Worm (Caenorhabditis elegans) whole organism, L4 larva: ENCODE results near the gene fbxa-118.

Experiments
- D1046.2 ChIP-seq: fragments of 200-800 bp; sonication (Bioruptor generic); IDR thresholded peaks from 2 replicates; pipeline ENCODE4 v1.3.6; 2022; ENCODE audit warnings: missing genetic modification characterization, missing compliant biosample characterization
- F49E8.2 ChIP-seq: sonication (generic microtip); optimal IDR thresholded peaks from 2 replicates; lab custom pipeline; 2016; ENCODE audit warnings: missing compliant biosample characterization, mild to moderate bottlenecking, missing genetic modification characterization, borderline replicate concordance
- Y48G9A.11 ChIP-seq: fragments of 200-800 bp; sonication (Bioruptor generic); IDR thresholded peaks from 2 replicates; pipeline ENCODE4 v1.3.6; 2022; ENCODE audit warnings: missing genetic modification reagents, missing genetic modification characterization, missing compliant biosample characterization
- Y5F2A.4 ChIP-seq: fragments of 200-800 bp; sonication (Bioruptor generic); optimal IDR thresholded peaks from 2 replicates; lab custom pipeline; 2018; ENCODE audit warnings: mild to moderate bottlenecking, missing genetic modification characterization, missing compliant biosample characterization
- ama-1 ChIP-seq: fragments of 150-350 bp; optimal IDR thresholded peaks from 2 replicates; lab custom pipeline; 2014; ENCODE audit warnings: inconsistent platforms, mixed read lengths
- ceh-20 ChIP-seq: fragments of 200-800 bp; sonication (Bioruptor generic); IDR thresholded peaks from 2 replicates; pipeline ENCODE4 v1.3.6; 2022; ENCODE audit warnings: missing genetic modification reagents, missing genetic modification characterization, missing compliant biosample characterization
- ceh-28 ChIP-seq: fragments of 150-350 bp; optimal IDR thresholded peaks from 2 replicates; lab custom pipeline; 2014; ENCODE audit warnings: missing biosample characterization, missing genetic modification reagents, missing genetic modification characterization
- ceh-44 ChIP-seq: fragments of 200-800 bp; sonication (Bioruptor generic); IDR thresholded peaks from 2 replicates; pipeline ENCODE4 v1.3.6; 2022; ENCODE audit warnings: missing genetic modification reagents, missing genetic modification characterization, missing compliant biosample characterization
- ceh-62 ChIP-seq: sonication (generic microtip); optimal IDR thresholded peaks from 2 replicates; lab custom pipeline; 2017; ENCODE audit warnings: missing biosample characterization, missing genetic modification characterization
- ceh-82 ChIP-seq: sonication (generic microtip); optimal IDR thresholded peaks from 2 replicates; lab custom pipeline; 2017; ENCODE audit warnings: missing biosample characterization, missing genetic modification characterization
- ces-1 ChIP-seq: fragments of 150-350 bp; sonication (generic microtip); optimal IDR thresholded peaks from 4 replicates; lab custom pipeline; 2014; ENCODE audit warnings: missing biosample characterization, missing genetic modification reagents, missing genetic modification characterization
- cey-2 ChIP-seq: sonication (generic microtip); optimal IDR thresholded peaks from 3 replicates; lab custom pipeline; 2017; ENCODE audit warnings: missing genetic modification characterization, mild to moderate bottlenecking, missing compliant biosample characterization, antibody characterized with exemption, borderline replicate concordance; ENCODE audit not compliant: insufficient read depth
- daf-12 ChIP-seq: fragments of 150-350 bp; optimal IDR thresholded peaks from 2 replicates; lab custom pipeline; 2014; ENCODE audit warnings: missing biosample characterization, missing genetic modification reagents, missing genetic modification characterization
- daf-16 ChIP-seq, 3 experiments: sonication (generic microtip); optimal IDR thresholded peaks; 2 replicates each; lab custom pipeline; 2016 to 2017; ENCODE audit warnings: missing genetic modification characterization in 3 of 3, missing genetic modification reagents in 3 of 3, mild to moderate bottlenecking in 2 of 3, missing compliant biosample characterization in 2 of 3, missing biosample characterization in 1 of 3, moderate library complexity in 1 of 3
- dmd-8 ChIP-seq: fragments of 200-800 bp; sonication (Bioruptor generic); IDR thresholded peaks from 2 replicates; pipeline ENCODE4 v1.3.6; 2022; ENCODE audit warnings: missing genetic modification characterization, missing compliant biosample characterization
- dpl-1 ChIP-seq: fragments of 150-350 bp; optimal IDR thresholded peaks from 2 replicates; lab custom pipeline; 2014; ENCODE audit warnings: missing biosample characterization, missing genetic modification reagents, missing genetic modification characterization
- lim-7 ChIP-seq: fragments of 200-800 bp; sonication (Bioruptor generic); IDR thresholded peaks from 2 replicates; pipeline ENCODE4 v1.3.6; 2022; ENCODE audit warnings: missing genetic modification characterization, missing compliant biosample characterization
- lin-15B ChIP-seq: fragments of 150-350 bp; sonication (generic microtip); optimal IDR thresholded peaks from 3 replicates; lab custom pipeline; 2014; ENCODE audit warnings: missing biosample characterization, missing genetic modification characterization
- lin-38 ChIP-seq: fragments of 200-800 bp; sonication (Bioruptor generic); IDR thresholded peaks from 2 replicates; pipeline ENCODE4 v1.3.6; 2022; ENCODE audit warnings: missing genetic modification reagents, missing genetic modification characterization, missing compliant biosample characterization
- lir-3 ChIP-seq: sonication (generic microtip); optimal IDR thresholded peaks from 2 replicates; lab custom pipeline; 2016; ENCODE audit warnings: mild to moderate bottlenecking, missing genetic modification characterization, missing compliant biosample characterization
- madf-5 ChIP-seq, 2 experiments: fragments of 200-800 bp; sonication (Bioruptor generic); IDR thresholded peaks; 2 replicates each; pipeline ENCODE4 v1.3.6; 2022; ENCODE audit warnings: missing compliant biosample characterization in 2 of 2, missing genetic modification characterization in 2 of 2
- mxl-2 ChIP-seq: fragments of 200-800 bp; sonication (Bioruptor generic); conservative IDR thresholded peaks from 2 replicates; pipeline ENCODE4 v1.3.6; 2022; ENCODE audit warnings: missing genetic modification reagents, missing genetic modification characterization, missing compliant biosample characterization
- mxl-3 ChIP-seq: fragments of 200-800 bp; sonication (Bioruptor generic); optimal IDR thresholded peaks from 2 replicates; lab custom pipeline; 2018; ENCODE audit warnings: mild to moderate bottlenecking, missing genetic modification characterization, missing compliant biosample characterization
- nhr-102 ChIP-seq: sonication (generic microtip); optimal IDR thresholded peaks from 2 replicates; lab custom pipeline; 2016; ENCODE audit warnings: mild to moderate bottlenecking, missing genetic modification characterization, moderate library complexity, missing compliant biosample characterization
- nhr-111 ChIP-seq: fragments of 200-800 bp; sonication (Bioruptor generic); optimal IDR thresholded peaks from 2 replicates; lab custom pipeline; 2018; ENCODE audit warnings: mild to moderate bottlenecking, missing genetic modification characterization, missing compliant biosample characterization
- nhr-237 ChIP-seq: sonication (generic microtip); optimal IDR thresholded peaks from 2 replicates; lab custom pipeline; 2017; ENCODE audit warnings: missing biosample characterization, missing genetic modification characterization
- nhr-25 ChIP-seq: sonication (generic microtip); optimal IDR thresholded peaks from 2 replicates; lab custom pipeline; 2017; ENCODE audit warnings: missing genetic modification characterization, mild to moderate bottlenecking, missing compliant biosample characterization, antibody characterized with exemption, moderate library complexity, borderline replicate concordance; ENCODE audit not compliant: insufficient read depth
- nhr-48 ChIP-seq: sonication (generic microtip); optimal IDR thresholded peaks from 2 replicates; lab custom pipeline; 2016; ENCODE audit warnings: mild to moderate bottlenecking, missing genetic modification characterization, missing compliant biosample characterization
- pha-4 ChIP-seq, 2 experiments: fragments of 150-350 bp in 1 of 2; fragments of 200-800 bp in 1 of 2; sonication (Bioruptor generic) in 1 of 2; IDR thresholded peaks in 1 of 2; optimal IDR thresholded peaks in 1 of 2; 2 replicates each; pipeline versions ENCODE4 v1.3.6 to Lab custom; 2014 to 2022; ENCODE audit warnings: missing genetic modification characterization in 2 of 2, missing genetic modification reagents in 2 of 2, missing biosample characterization in 1 of 2, missing compliant biosample characterization in 1 of 2
- set-16 ChIP-seq: fragments of 200-800 bp; sonication (Bioruptor generic); IDR thresholded peaks from 2 replicates; pipeline ENCODE4 v1.3.6; 2022; ENCODE audit warnings: missing genetic modification reagents, missing genetic modification characterization, missing compliant biosample characterization
- skn-1 ChIP-seq: fragments of 150-350 bp; optimal IDR thresholded peaks from 2 replicates; lab custom pipeline; 2014; ENCODE audit warnings: missing biosample characterization, missing genetic modification characterization
- snpc-1.2 ChIP-seq: fragments of 200-800 bp; sonication (Bioruptor generic); IDR thresholded peaks from 2 replicates; pipeline ENCODE4 v1.3.6; 2022; ENCODE audit warnings: missing genetic modification reagents, missing genetic modification characterization, missing compliant biosample characterization
- snpc-4 ChIP-seq: fragments of 150-350 bp; optimal IDR thresholded peaks from 2 replicates; lab custom pipeline; 2014; ENCODE audit warnings: missing biosample characterization, missing genetic modification characterization
- spr-1 ChIP-seq: sonication (generic microtip); optimal IDR thresholded peaks from 2 replicates; lab custom pipeline; 2016; ENCODE audit warnings: mild to moderate bottlenecking, missing genetic modification characterization, missing compliant biosample characterization
- unc-130 ChIP-seq: sonication (generic microtip); optimal IDR thresholded peaks from 2 replicates; lab custom pipeline; 2016; ENCODE audit warnings: missing genetic modification reagents, missing genetic modification characterization, missing compliant biosample characterization
- zag-1 ChIP-seq: fragments of 150-350 bp; optimal IDR thresholded peaks from 2 replicates; lab custom pipeline; 2014; ENCODE audit warnings: missing biosample characterization, missing genetic modification characterization
- zfp-3 ChIP-seq: fragments of 200-800 bp; sonication (Bioruptor generic); conservative IDR thresholded peaks from 2 replicates; pipeline ENCODE4 v1.3.6; 2022; ENCODE audit warnings: missing genetic modification reagents, missing genetic modification characterization, missing compliant biosample characterization

Gene fbxa-118

ce11 chrV:19743305-19743704 is 33.8 kb downstream of the fbxa-118 start, which contains the start of gene W04E12.4:
TSS of gene W04E12.4 (plus strand) at chrV:19743605.
- no peak for TF ChIP-seq unc-130 (GFP tag; lab: Kevin White, UChicago)
- TF ChIP-seq snpc-4 (tag; lab: Kevin White, UChicago) = no peak
- TF ChIP-seq dpl-1 (GFP tag; lab: Kevin White, UChicago) = no peak
- no peak for TF ChIP-seq nhr-102 (tag; lab: Kevin White, UChicago)
- no peak for TF ChIP-seq skn-1 (tag; lab: Kevin White, UChicago)
- TF ChIP-seq nhr-25 (tag; lab: Kevin White, UChicago) = no peak
- no peak for TF ChIP-seq D1046.2 (GFP tag; lab: Robert Waterston, UW)
- no peak for TF ChIP-seq mxl-2 (GFP tag; lab: Robert Waterston, UW)
- no peak for TF ChIP-seq madf-5 (GFP tag; IDR thresholded peaks at IDR 0.05; lab: Robert Waterston, UW)
- TF ChIP-seq nhr-237 (tag; lab: Kevin White, UChicago) = no peak
- no peak for TF ChIP-seq cey-2 (tag; lab: Kevin White, UChicago)
- no peak for TF ChIP-seq ceh-62
- no peak for TF ChIP-seq Y48G9A.11 (GFP tag; lab: Robert Waterston, UW)
- TF ChIP-seq ama-1 (lab: Kevin White, UChicago) = no peak
- no peak for TF ChIP-seq nhr-48 (tag; lab: Kevin White, UChicago)
- no peak for TF ChIP-seq lin-15B (tag; lab: Kevin White, UChicago)
- no peak for TF ChIP-seq snpc-1.2 (GFP tag; lab: Robert Waterston, UW)
- no peak for TF ChIP-seq Y5F2A.4 (GFP tag; lab: Kevin White, UChicago)
- TF ChIP-seq lin-38 = no peak
- no peak for TF ChIP-seq ceh-20

- TF ChIP-seq set-16 (GFP tag; lab: Robert Waterston, UW) (no peak), nhr-48 (tag; lab: Kevin White, UChicago) (no peak), pha-4 (GFP tag; IDR thresholded peaks at IDR 0.05; lab: Robert Waterston, UW) (no peak), pha-4 (tag; optimal IDR thresholded peaks at IDR 0.05; lab: Kevin White, UChicago) (no peak)
These were observed 35.5 kb downstream of the fbxa-118 start, which contains the start of gene W04E12.3 for ce11 chrV:19741651-19742050. TSS of gene W04E12.3 (plus strand) at chrV:19741951.

ce11 chrV:19741034-19741433 is 36.1 kb downstream of the fbxa-118 start, which contains the start of gene W04E12.2:
TSS of gene W04E12.2 (minus strand) at chrV:19741134.
- no peak for TF ChIP-seq nhr-111 (GFP tag; lab: Kevin White, UChicago)
- TF ChIP-seq ceh-28 (tag; lab: Kevin White, UChicago) = no peak
- no peak for TF ChIP-seq mxl-3
- no peak for TF ChIP-seq dmd-8 (GFP tag; lab: Robert Waterston, UW)
- no peak for TF ChIP-seq lir-3 (tag; lab: Kevin White, UChicago)
- no peak for TF ChIP-seq F49E8.2 (tag; lab: Kevin White, UChicago)
- TF ChIP-seq ama-1 (lab: Kevin White, UChicago) = no peak
- no peak for TF ChIP-seq set-16 (GFP tag; lab: Robert Waterston, UW)
- TF ChIP-seq ceh-44 (GFP tag; lab: Robert Waterston, UW) = no peak
- TF ChIP-seq mxl-2 (GFP tag; lab: Robert Waterston, UW) = no peak
- no peak for TF ChIP-seq ces-1
- no peak for TF ChIP-seq zfp-3 (GFP tag; lab: Robert Waterston, UW)
- TF ChIP-seq daf-12 = no peak
- no peak for TF ChIP-seq lim-7 (GFP tag; lab: Robert Waterston, UW)
- no peak for TF ChIP-seq lin-15B (tag; lab: Kevin White, UChicago)
- TF ChIP-seq ceh-82 (tag; lab: Kevin White, UChicago) = no peak
- TF ChIP-seq zag-1 (tag; lab: Kevin White, UChicago) = no peak
- TF ChIP-seq daf-16 (GFP tag; optimal IDR thresholded peaks at IDR 0.05; lab: Kevin White, UChicago) = no peak
- TF ChIP-seq daf-16 (tag; optimal IDR thresholded peaks at IDR 0.05; lab: Kevin White, UChicago) = no peak
- no peak for TF ChIP-seq spr-1 (tag; lab: Kevin White, UChicago)
